Worm (Caenorhabditis elegans) whole organism, mixed stage, embryonic: ENCODE results near the gene sdz-13.

Source experiments
- blmp-1 ChIP-seq: fragments of 150-350 bp; optimal IDR thresholded peaks from 2 replicates; lab custom pipeline; 2014; ENCODE audit warnings: missing biosample characterization, missing genetic modification characterization
- ces-1 ChIP-seq: fragments of 150-350 bp; optimal IDR thresholded peaks from 2 replicates; lab custom pipeline; 2014; ENCODE audit warnings: missing biosample characterization, missing genetic modification reagents, missing genetic modification characterization
- drap-1 ChIP-seq: fragments of 200-800 bp; sonication (Bioruptor generic); optimal IDR thresholded peaks from 3 replicates; lab custom pipeline; 2018; ENCODE audit warnings: mild to moderate bottlenecking, missing genetic modification characterization, missing compliant biosample characterization
- elt-1 ChIP-seq: sonication (generic microtip); optimal IDR thresholded peaks from 2 replicates; lab custom pipeline; 2017; ENCODE audit warnings: missing genetic modification characterization, mild to moderate bottlenecking, missing compliant biosample characterization, antibody characterized with exemption, moderate library complexity, borderline replicate concordance; ENCODE audit not compliant: insufficient read depth
- ham-2 ChIP-seq: fragments of 200-800 bp; sonication (Bioruptor generic); optimal IDR thresholded peaks from 2 replicates; lab custom pipeline; 2018; ENCODE audit warnings: mild to moderate bottlenecking, missing genetic modification characterization, missing compliant biosample characterization
- lin-13 ChIP-seq: fragments of 150-350 bp; optimal IDR thresholded peaks from 2 replicates; lab custom pipeline; 2014; ENCODE audit warnings: missing biosample characterization, missing genetic modification characterization
- lsy-2 ChIP-seq: fragments of 150-350 bp; optimal IDR thresholded peaks from 2 replicates; lab custom pipeline; 2014; ENCODE audit warnings: missing biosample characterization, missing genetic modification characterization
- mep-1 ChIP-seq: fragments of 150-350 bp; optimal IDR thresholded peaks from 2 replicates; lab custom pipeline; 2017; ENCODE audit warnings: missing biosample characterization, missing genetic modification reagents, missing genetic modification characterization, inconsistent platforms
- nhr-237 ChIP-seq: fragments of 150-350 bp; optimal IDR thresholded peaks from 2 replicates; lab custom pipeline; 2014; ENCODE audit warnings: missing biosample characterization, missing genetic modification characterization
- nhr-76 ChIP-seq: sonication (generic microtip); optimal IDR thresholded peaks from 2 replicates; lab custom pipeline; 2017; ENCODE audit warnings: missing biosample characterization, missing genetic modification characterization
- pha-4 ChIP-seq: fragments of 150-350 bp; optimal IDR thresholded peaks from 2 replicates; lab custom pipeline; 2018; ENCODE audit warnings: missing biosample characterization, missing genetic modification reagents, missing genetic modification characterization
- snpc-4 ChIP-seq: fragments of 150-350 bp; optimal IDR thresholded peaks from 2 replicates; lab custom pipeline; 2014; ENCODE audit warnings: missing biosample characterization, missing genetic modification characterization
- unc-62 ChIP-seq: fragments of 150-350 bp; optimal IDR thresholded peaks from 2 replicates; lab custom pipeline; 2014; ENCODE audit warnings: missing biosample characterization, missing genetic modification reagents, missing genetic modification characterization
- ztf-11 ChIP-seq: fragments of 150-350 bp; optimal IDR thresholded peaks from 2 replicates; lab custom pipeline; 2014; ENCODE audit warnings: missing biosample characterization, missing genetic modification characterization

DNA sequence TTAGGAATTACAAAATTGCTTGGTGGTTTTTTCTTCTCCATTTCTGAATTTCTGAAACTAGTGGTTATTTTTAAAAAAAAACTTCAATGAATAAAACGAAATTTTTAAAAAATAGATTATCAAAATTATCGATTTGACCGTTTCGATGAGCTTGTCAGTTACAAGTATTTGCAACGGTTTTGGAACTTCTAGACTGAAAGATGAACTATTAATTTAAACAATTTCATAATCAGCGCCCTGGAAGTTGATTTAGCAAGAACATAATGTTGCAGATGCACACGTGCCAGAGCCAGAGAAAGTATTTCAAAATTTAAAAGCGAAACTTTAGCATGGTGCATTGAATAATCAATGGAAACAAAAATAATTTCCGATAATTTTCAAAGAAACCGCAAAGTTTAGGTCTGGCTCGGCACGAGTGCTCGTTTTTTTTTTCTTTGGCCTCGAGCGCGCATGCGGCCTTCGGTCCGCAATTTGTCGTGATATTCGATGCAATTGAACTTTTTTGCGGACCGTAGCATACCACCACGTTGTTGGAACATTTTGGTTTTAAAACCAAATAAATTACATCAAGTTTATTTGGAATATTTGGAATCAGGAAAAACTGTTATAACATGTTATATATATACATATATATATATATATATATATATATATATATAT is 36.6 kb downstream of the sdz-13 start, which contains the start of gene T11G6.5:
- TF ChIP-seq mep-1 (tag; lab: Kevin White, UChicago) (no peak), pha-4 (tag; lab: Kevin White, UChicago) (no peak), blmp-1 (tag; lab: Kevin White, UChicago) (no peak), snpc-4 (tag; lab: Kevin White, UChicago) (no peak), ztf-11 (no peak), ces-1 (GFP tag; lab: Kevin White, UChicago) (no peak), nhr-237 (tag; lab: Kevin White, UChicago) (no peak), elt-1 (tag; lab: Kevin White, UChicago) (no peak), lin-13 (tag; lab: Kevin White, UChicago) (no peak), ham-2 (no peak), nhr-76 (no peak), lsy-2 (tag; lab: Kevin White, UChicago) (peak; percentile 93), drap-1 (GFP tag; lab: Kevin White, UChicago) (no peak), unc-62 (GFP tag; lab: Kevin White, UChicago) (no peak)
